Fruit fly (Drosophila melanogaster) Kc167 (cell line): Measurements from ENCODE around the gene tay.

Experiments used
- Myc ChIP-seq: fragments of >200 bp; optimal IDR thresholded peaks from 2 replicates; lab custom pipeline; 2017; ENCODE audit warnings: missing external identifiers
- Sin3A ChIP-seq: fragments of >200 bp; optimal IDR thresholded peaks from 2 replicates; lab custom pipeline; 2018; ENCODE audit warnings: missing external identifiers
- h ChIP-seq: fragments of >200 bp; optimal IDR thresholded peaks from 3 replicates; lab custom pipeline; 2018; ENCODE audit warnings: missing external identifiers
- psq ChIP-seq: fragments of >200 bp; optimal IDR thresholded peaks from 2 replicates; lab custom pipeline; 2017; ENCODE audit warnings: missing external identifiers
- ttk ChIP-seq: sonication (Bioruptor generic); optimal IDR thresholded peaks from 2 replicates; lab custom pipeline; 2017; ENCODE audit warnings: missing external identifiers

dm6 chrX:15860479-15860878, 26.6 kb downstream of the tay start:
- TF ChIP-seq Sin3A (no peak), h (lab: Kevin White, UChicago) (no peak), ttk (no peak), Myc (no peak), psq (lab: Kevin White, UChicago) (no peak)
